Worm (Caenorhabditis elegans) whole organism, young adult: ENCODE results near the gene dac-1.

Experiments used
- B0336.3 ChIP-seq: fragments of 200-800 bp; sonication (Bioruptor generic); IDR thresholded peaks from 2 replicates; pipeline ENCODE4 v1.3.6; 2022; ENCODE audit warnings: missing genetic modification characterization, missing compliant biosample characterization
- C17E4.6 ChIP-seq: fragments of 200-800 bp; sonication (Bioruptor generic); IDR thresholded peaks from 2 replicates; pipeline ENCODE4 v1.3.6; 2022; ENCODE audit warnings: missing genetic modification reagents, missing genetic modification characterization, missing compliant biosample characterization
- D2030.7 ChIP-seq: fragments of 200-800 bp; sonication (Bioruptor generic); IDR thresholded peaks from 2 replicates; pipeline ENCODE4 v1.3.6; 2022; ENCODE audit warnings: missing genetic modification reagents, missing genetic modification characterization, missing compliant biosample characterization
- F37B4.10 ChIP-seq: fragments of 200-800 bp; sonication (Bioruptor generic); IDR thresholded peaks from 2 replicates; pipeline ENCODE4 v1.3.6; 2022; ENCODE audit warnings: missing genetic modification characterization, missing compliant biosample characterization
- F39B2.1 ChIP-seq: fragments of 200-800 bp; sonication (Bioruptor generic); IDR thresholded peaks from 2 replicates; pipeline ENCODE4 v1.3.6; 2022; ENCODE audit warnings: missing genetic modification reagents, missing genetic modification characterization, missing compliant biosample characterization
- F49E8.2 ChIP-seq: sonication (generic microtip); optimal IDR thresholded peaks from 3 replicates; lab custom pipeline; 2017; ENCODE audit warnings: missing genetic modification characterization, mild to moderate bottlenecking, missing compliant biosample characterization, antibody characterized with exemption, moderate library complexity; ENCODE audit not compliant: insufficient read depth
- F52B5.7 ChIP-seq: sonication (generic microtip); optimal IDR thresholded peaks from 2 replicates; lab custom pipeline; 2016; ENCODE audit warnings: mild to moderate bottlenecking, missing genetic modification characterization, missing compliant biosample characterization
- F55B11.4 ChIP-seq: sonication (generic microtip); optimal IDR thresholded peaks from 2 replicates; lab custom pipeline; 2016; ENCODE audit warnings: missing compliant biosample characterization, missing genetic modification characterization, borderline replicate concordance; ENCODE audit not compliant: insufficient read depth
- F57A8.1 ChIP-seq: fragments of 200-800 bp; sonication (Bioruptor generic); optimal IDR thresholded peaks from 2 replicates; lab custom pipeline; 2018; ENCODE audit warnings: mild to moderate bottlenecking, missing genetic modification characterization, moderate library complexity, missing compliant biosample characterization
- K12H6.12 ChIP-seq: fragments of 200-800 bp; sonication (Bioruptor generic); optimal IDR thresholded peaks from 2 replicates; lab custom pipeline; 2018; ENCODE audit warnings: mild to moderate bottlenecking, missing genetic modification characterization, missing compliant biosample characterization
- T07F8.4 ChIP-seq: sonication (generic microtip); optimal IDR thresholded peaks from 2 replicates; lab custom pipeline; 2016; ENCODE audit warnings: mild to moderate bottlenecking, missing genetic modification characterization, moderate library complexity, missing compliant biosample characterization
- T26A5.8 ChIP-seq: sonication (generic microtip); optimal IDR thresholded peaks from 2 replicates; lab custom pipeline; 2016; ENCODE audit warnings: missing genetic modification characterization, missing compliant biosample characterization
- Y67H2A.10 ChIP-seq: fragments of 200-800 bp; sonication (Bioruptor generic); conservative IDR thresholded peaks from 2 replicates; pipeline ENCODE4 v1.3.6; 2022; ENCODE audit warnings: missing genetic modification reagents, missing genetic modification characterization, missing compliant biosample characterization
- Y79H2A.3 ChIP-seq: fragments of 200-800 bp; sonication (Bioruptor generic); conservative IDR thresholded peaks from 2 replicates; pipeline ENCODE4 v1.3.6; 2022; ENCODE audit warnings: missing genetic modification reagents, missing genetic modification characterization, missing compliant biosample characterization
- ZK185.1 ChIP-seq: sonication (generic microtip); optimal IDR thresholded peaks from 2 replicates; lab custom pipeline; 2016; ENCODE audit warnings: mild to moderate bottlenecking, missing genetic modification characterization, missing compliant biosample characterization; ENCODE audit not compliant: poor library complexity, severe bottlenecking
- aptf-3 ChIP-seq: fragments of 200-800 bp; sonication (Bioruptor generic); IDR thresholded peaks from 2 replicates; pipeline ENCODE4 v1.3.6; 2022; ENCODE audit warnings: missing genetic modification characterization, missing compliant biosample characterization
- attf-3 ChIP-seq: fragments of 200-800 bp; sonication (Bioruptor generic); conservative IDR thresholded peaks from 2 replicates; pipeline ENCODE4 v1.3.6; 2022; ENCODE audit warnings: missing genetic modification reagents, missing genetic modification characterization, missing compliant biosample characterization
- attf-5 ChIP-seq: fragments of 200-800 bp; sonication (Bioruptor generic); optimal IDR thresholded peaks from 2 replicates; lab custom pipeline; 2018; ENCODE audit warnings: mild to moderate bottlenecking, missing genetic modification characterization, missing compliant biosample characterization
- bed-2 ChIP-seq: fragments of 200-800 bp; sonication (Bioruptor generic); IDR thresholded peaks from 2 replicates; pipeline ENCODE4 v1.3.6; 2022; ENCODE audit warnings: missing genetic modification reagents, missing genetic modification characterization, missing compliant biosample characterization
- ccch-3 ChIP-seq: fragments of 200-800 bp; sonication (Bioruptor generic); optimal IDR thresholded peaks from 2 replicates; lab custom pipeline; 2018; ENCODE audit warnings: mild to moderate bottlenecking, missing genetic modification characterization, missing compliant biosample characterization
- cebp-2 ChIP-seq: fragments of 200-800 bp; sonication (Bioruptor generic); IDR thresholded peaks from 2 replicates; pipeline ENCODE4 v1.3.6; 2022; ENCODE audit warnings: missing genetic modification characterization, missing compliant biosample characterization
- ceh-58 ChIP-seq: fragments of 200-800 bp; sonication (Bioruptor generic); IDR thresholded peaks from 2 replicates; pipeline ENCODE4 v1.3.6; 2022; ENCODE audit warnings: missing genetic modification characterization, missing compliant biosample characterization
- ceh-91 ChIP-seq: fragments of 200-800 bp; sonication (Bioruptor generic); IDR thresholded peaks from 2 replicates; pipeline ENCODE4 v1.3.6; 2022; ENCODE audit warnings: missing genetic modification reagents, missing genetic modification characterization, missing compliant biosample characterization
- chd-7 ChIP-seq: sonication (generic microtip); optimal IDR thresholded peaks from 2 replicates; lab custom pipeline; 2016; ENCODE audit warnings: mild to moderate bottlenecking, missing genetic modification characterization, moderate library complexity, missing compliant biosample characterization
- die-1 ChIP-seq: sonication (generic microtip); optimal IDR thresholded peaks from 2 replicates; lab custom pipeline; 2016; ENCODE audit warnings: missing genotype, mild to moderate bottlenecking, missing genetic modification characterization, missing compliant biosample characterization
- efl-1 ChIP-seq: fragments of 150-350 bp; optimal IDR thresholded peaks from 2 replicates; lab custom pipeline; 2014; ENCODE audit warnings: missing biosample characterization, missing genetic modification reagents, missing genetic modification characterization
- egl-44 ChIP-seq: fragments of 200-800 bp; sonication (Bioruptor generic); IDR thresholded peaks from 2 replicates; pipeline ENCODE4 v1.3.6; 2022; ENCODE audit warnings: missing genetic modification reagents, missing genetic modification characterization, missing compliant biosample characterization
- gei-17 ChIP-seq: fragments of 200-800 bp; sonication (Bioruptor generic); optimal IDR thresholded peaks from 2 replicates; lab custom pipeline; 2018; ENCODE audit warnings: mild to moderate bottlenecking, missing genetic modification characterization, missing compliant biosample characterization
- him-1 ChIP-seq: sonication (generic microtip); optimal IDR thresholded peaks from 2 replicates; lab custom pipeline; 2016; ENCODE audit warnings: missing genotype, missing genetic modification reagents, missing genetic modification characterization, missing compliant biosample characterization
- hsf-1 ChIP-seq: fragments of 200-800 bp; sonication (Bioruptor generic); IDR thresholded peaks from 2 replicates; pipeline ENCODE4 v1.3.6; 2022; ENCODE audit warnings: missing genetic modification reagents, missing genetic modification characterization, missing compliant biosample characterization
- let-526 ChIP-seq: fragments of 200-800 bp; sonication (Bioruptor generic); IDR thresholded peaks from 2 replicates; pipeline ENCODE4 v1.3.6; 2022; ENCODE audit warnings: missing genetic modification reagents, missing genetic modification characterization, missing compliant biosample characterization
- lin-40 ChIP-seq: sonication (generic microtip); optimal IDR thresholded peaks from 2 replicates; lab custom pipeline; 2016; ENCODE audit warnings: missing genetic modification characterization, mild to moderate bottlenecking, missing compliant biosample characterization, missing genotype, missing genetic modification reagents
- lsy-27 ChIP-seq: sonication (generic microtip); optimal IDR thresholded peaks from 2 replicates; lab custom pipeline; 2017; ENCODE audit warnings: missing genetic modification characterization, mild to moderate bottlenecking, missing compliant biosample characterization, antibody characterized with exemption, missing genotype, borderline replicate concordance; ENCODE audit not compliant: insufficient read depth
- madf-8 ChIP-seq: fragments of 200-800 bp; sonication (Bioruptor generic); conservative IDR thresholded peaks from 2 replicates; pipeline ENCODE4 v1.3.6; 2022; ENCODE audit warnings: missing genetic modification reagents, missing genetic modification characterization, missing compliant biosample characterization
- mel-28 ChIP-seq: sonication (generic microtip); optimal IDR thresholded peaks from 2 replicates; lab custom pipeline; 2016; ENCODE audit warnings: borderline replicate concordance, mild to moderate bottlenecking, missing genetic modification characterization, missing compliant biosample characterization
- mes-4 ChIP-seq: sonication (generic microtip); optimal IDR thresholded peaks from 2 replicates; lab custom pipeline; 2016; ENCODE audit warnings: missing genotype, missing genetic modification characterization, missing compliant biosample characterization
- mxl-1 ChIP-seq: sonication (generic microtip); optimal IDR thresholded peaks from 2 replicates; lab custom pipeline; 2016; ENCODE audit warnings: missing genetic modification characterization, missing compliant biosample characterization
- nhr-80 ChIP-seq: sonication (generic microtip); optimal IDR thresholded peaks from 2 replicates; lab custom pipeline; 2016; ENCODE audit warnings: missing genetic modification characterization, missing compliant biosample characterization
- pbrm-1 ChIP-seq: fragments of 200-800 bp; sonication (Bioruptor generic); IDR thresholded peaks from 2 replicates; pipeline ENCODE4 v1.3.6; 2022; ENCODE audit warnings: missing genetic modification reagents, missing genetic modification characterization, missing compliant biosample characterization
- pha-4 ChIP-seq: fragments of 150-350 bp; sonication (generic microtip); optimal IDR thresholded peaks from 2 replicates; lab custom pipeline; 2014; ENCODE audit warnings: missing biosample characterization, missing genetic modification reagents, missing genetic modification characterization
- rcor-1 ChIP-seq: fragments of 200-800 bp; sonication (Bioruptor generic); IDR thresholded peaks from 2 replicates; pipeline ENCODE4 v1.3.6; 2022; ENCODE audit warnings: missing genetic modification reagents, missing genetic modification characterization, missing compliant biosample characterization
- snpc-3.4 ChIP-seq: sonication (generic microtip); optimal IDR thresholded peaks from 2 replicates; lab custom pipeline; 2017; ENCODE audit warnings: missing genetic modification characterization, mild to moderate bottlenecking, missing compliant biosample characterization, antibody characterized with exemption, moderate library complexity, missing genotype, missing genetic modification reagents
- somi-1 ChIP-seq: fragments of 200-800 bp; sonication (Bioruptor generic); optimal IDR thresholded peaks from 2 replicates; lab custom pipeline; 2018; ENCODE audit warnings: mild to moderate bottlenecking, missing genetic modification characterization, missing compliant biosample characterization
- sptf-2 ChIP-seq: fragments of 200-800 bp; sonication (Bioruptor generic); optimal IDR thresholded peaks from 2 replicates; lab custom pipeline; 2018; ENCODE audit warnings: mild to moderate bottlenecking, missing genetic modification characterization, missing compliant biosample characterization
- tbp1 ChIP-seq: fragments of 200-800 bp; sonication (Bioruptor generic); optimal IDR thresholded peaks from 2 replicates; lab custom pipeline; 2018; ENCODE audit warnings: mild to moderate bottlenecking, missing genetic modification characterization, missing compliant biosample characterization
- tbx-9 ChIP-seq: sonication (generic microtip); optimal IDR thresholded peaks from 2 replicates; lab custom pipeline; 2016; ENCODE audit warnings: borderline replicate concordance, missing genetic modification characterization, inconsistent platforms, missing compliant biosample characterization
- ztf-25 ChIP-seq: fragments of 200-800 bp; sonication (Bioruptor generic); IDR thresholded peaks from 2 replicates; pipeline ENCODE4 v1.3.6; 2022; ENCODE audit warnings: missing genetic modification reagents, missing genetic modification characterization, missing compliant biosample characterization

dac-1 gene

ce11 chrIII:833711-834442, 17.9 kb downstream of the dac-1 start (continued):
- TF ChIP-seq mxl-1 (tag; lab: Kevin White, UChicago): no peak
- no peak for TF ChIP-seq snpc-3.4 (tag; lab: Kevin White, UChicago)
- TF ChIP-seq Y79H2A.3 (GFP tag; lab: Robert Waterston, UW): 0 out of 2 replicates have a peak, but pooled peaks have one; percentile 40
- peak; percentile 4 for TF ChIP-seq F52B5.7
- TF ChIP-seq tbx-9 (tag; lab: Kevin White, UChicago): no peak
- TF ChIP-seq B0336.3 (GFP tag; lab: Robert Waterston, UW): peak; percentile 61; the same call in 1 of the 2 replicates
- TF ChIP-seq D2030.7 (GFP tag; lab: Robert Waterston, UW): no peak
- no peak for TF ChIP-seq aptf-3
- no peak for TF ChIP-seq F37B4.10 (GFP tag; lab: Robert Waterston, UW)
- no peak for TF ChIP-seq bed-2 (GFP tag; lab: Robert Waterston, UW)
- no peak for TF ChIP-seq F49E8.2 (tag; lab: Kevin White, UChicago)
- no peak for TF ChIP-seq F39B2.1 (GFP tag; lab: Robert Waterston, UW)
- 0 out of 2 replicates have a peak, but pooled peaks have one; percentile 37 for TF ChIP-seq hsf-1 (GFP tag; lab: Robert Waterston, UW)
- TF ChIP-seq cebp-2 (GFP tag; lab: Robert Waterston, UW): peak; percentile 93; the same call in 1 of the 2 replicates
- TF ChIP-seq F55B11.4 (tag; lab: Kevin White, UChicago): no peak
- TF ChIP-seq F57A8.1 (GFP tag; lab: Kevin White, UChicago): no peak
- 0 out of 2 replicates have a peak, but pooled peaks have one; percentile 32 for TF ChIP-seq rcor-1 (GFP tag; lab: Robert Waterston, UW)
- TF ChIP-seq Y67H2A.10: no peak
- peak; percentile 78 for TF ChIP-seq ZK185.1 (tag; lab: Kevin White, UChicago)
- no peak for TF ChIP-seq him-1
- TF ChIP-seq tbp1: peak; percentile 53
- peak; percentile 35 for TF ChIP-seq die-1
- TF ChIP-seq K12H6.12: peak; percentile 86
- peak; percentile 39; the same call in 1 of the 2 replicates for TF ChIP-seq egl-44 (GFP tag; lab: Robert Waterston, UW)
- no peak for TF ChIP-seq T07F8.4 (tag; lab: Kevin White, UChicago)
- TF ChIP-seq lsy-27 (tag; lab: Kevin White, UChicago): no peak
- no peak for TF ChIP-seq mel-28 (tag; lab: Kevin White, UChicago)
- no peak for TF ChIP-seq T26A5.8 (tag; lab: Kevin White, UChicago)
- peak; percentile 95 for TF ChIP-seq nhr-80 (tag; lab: Kevin White, UChicago)
- TF ChIP-seq C17E4.6 (GFP tag; lab: Robert Waterston, UW): no peak
- no peak for TF ChIP-seq ccch-3 (GFP tag; lab: Kevin White, UChicago)
- peak; percentile 68 for TF ChIP-seq somi-1
- peak; percentile 89 for TF ChIP-seq pha-4 (tag; lab: Kevin White, UChicago)
- TF ChIP-seq gei-17 (GFP tag; lab: Kevin White, UChicago): no peak
- peak; percentile 88 for TF ChIP-seq attf-5 (GFP tag; lab: Kevin White, UChicago)
- TF ChIP-seq ceh-91 (GFP tag; lab: Robert Waterston, UW): no peak
- TF ChIP-seq ceh-58 (GFP tag; lab: Robert Waterston, UW): no peak
- peak; percentile 85 for TF ChIP-seq chd-7 (tag; lab: Kevin White, UChicago)
- TF ChIP-seq attf-3: peak; percentile 47; the same call in 1 of the 2 replicates
- no peak for TF ChIP-seq ztf-25
- peak; percentile 89 for TF ChIP-seq lin-40
- TF ChIP-seq let-526 (GFP tag; lab: Robert Waterston, UW): peak; percentile 82; the same call in 1 of the 2 replicates
- no peak for TF ChIP-seq mes-4
- peak; percentile 86 for TF ChIP-seq pbrm-1 (GFP tag; lab: Robert Waterston, UW)
- TF ChIP-seq efl-1 (GFP tag; lab: Kevin White, UChicago): no peak
- no peak for TF ChIP-seq sptf-2 (GFP tag; lab: Kevin White, UChicago)
- TF ChIP-seq madf-8 (GFP tag; lab: Robert Waterston, UW): no peak
